Worm (Caenorhabditis elegans): ENCODE measurements around the gene K07G6.1.

ce11 chrII:1725735-1726134 lies 15.6 kb upstream of the K07G6.1 start, which contains the start of gene F45C12.17:
- no peak for TF ChIP-seq mdl-1 (tag; optimal IDR thresholded peaks at IDR 0.05)
- no peak for TF ChIP-seq zag-1 (tag; optimal IDR thresholded peaks at IDR 0.05)
- TF ChIP-seq jun-1 (tag; optimal IDR thresholded peaks at IDR 0.05) = no peak
- no peak for TF ChIP-seq lin-39 (tag; optimal IDR thresholded peaks at IDR 0.05)
- TF ChIP-seq snpc-4 (tag; optimal IDR thresholded peaks at IDR 0.05) = no peak
- TF ChIP-seq nhr-237 (tag; optimal IDR thresholded peaks at IDR 0.05) = no peak
- TF ChIP-seq R02D3.7 (tag; optimal IDR thresholded peaks at IDR 0.05) = no peak
- no peak for TF ChIP-seq sea-2 (GFP tag; optimal IDR thresholded peaks at IDR 0.05)
- TF ChIP-seq elt-3 (tag; optimal IDR thresholded peaks at IDR 0.05) = no peak
- no peak for TF ChIP-seq ceh-9 (tag; optimal IDR thresholded peaks at IDR 0.05)
- no peak for TF ChIP-seq ceh-82 (tag; optimal IDR thresholded peaks at IDR 0.05)
- TF ChIP-seq fos-1 (tag; optimal IDR thresholded peaks at IDR 0.05) = no peak
- no peak for TF ChIP-seq skn-1 (tag; optimal IDR thresholded peaks at IDR 0.05)
